Worm (Caenorhabditis elegans): Measurements from ENCODE around the gene idpc-1.

idpc-1 gene

DNA sequence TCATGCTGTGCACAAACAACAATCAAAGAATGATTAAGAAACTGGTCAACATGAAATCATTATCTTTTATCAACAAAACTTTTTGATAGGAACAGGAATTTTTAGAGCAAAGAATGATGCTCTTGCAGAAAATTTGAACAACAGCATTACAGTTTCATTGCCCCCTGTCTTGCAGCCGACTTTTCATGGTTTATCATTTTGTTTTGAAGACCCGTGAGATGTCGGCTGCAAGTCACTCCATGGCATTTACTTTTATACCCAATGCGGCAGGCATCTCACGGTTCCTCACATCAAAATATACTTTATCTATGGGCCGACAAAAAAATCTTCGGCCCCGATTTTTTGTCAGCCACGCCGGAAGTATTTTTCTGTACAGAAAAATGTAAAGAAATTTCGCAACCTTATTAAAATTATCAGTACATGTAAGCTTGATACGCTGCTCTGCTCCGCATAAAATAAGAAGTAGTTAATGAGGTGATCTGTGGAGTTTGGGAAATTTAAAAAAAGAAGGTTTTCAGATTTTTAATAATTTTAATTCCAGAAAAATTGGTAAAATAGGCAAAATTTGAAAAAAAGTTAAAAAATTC lies 16.5 kb downstream of the idpc-1 start:
- TF ChIP-seq med-1 (GFP tag; optimal IDR thresholded peaks at IDR 0.05; ENCODE audit: insufficient read depth) (no peak), T22C8.4 (GFP tag; IDR thresholded peaks at IDR 0.05) (no peak), ztf-23 (GFP tag; IDR thresholded peaks at IDR 0.05) (no peak), tab-1 (GFP tag; IDR thresholded peaks at IDR 0.05) (no peak), cog-1 (tag; optimal IDR thresholded peaks at IDR 0.05) (no peak), klf-2 (GFP tag; conservative IDR thresholded peaks at IDR 0.05) (no peak), ref-1 (GFP tag; conservative IDR thresholded peaks at IDR 0.05) (no peak), ztf-29 (GFP tag; IDR thresholded peaks at IDR 0.05) (no peak), flt-1 (GFP tag; IDR thresholded peaks at IDR 0.05) (no peak)

DNA sequence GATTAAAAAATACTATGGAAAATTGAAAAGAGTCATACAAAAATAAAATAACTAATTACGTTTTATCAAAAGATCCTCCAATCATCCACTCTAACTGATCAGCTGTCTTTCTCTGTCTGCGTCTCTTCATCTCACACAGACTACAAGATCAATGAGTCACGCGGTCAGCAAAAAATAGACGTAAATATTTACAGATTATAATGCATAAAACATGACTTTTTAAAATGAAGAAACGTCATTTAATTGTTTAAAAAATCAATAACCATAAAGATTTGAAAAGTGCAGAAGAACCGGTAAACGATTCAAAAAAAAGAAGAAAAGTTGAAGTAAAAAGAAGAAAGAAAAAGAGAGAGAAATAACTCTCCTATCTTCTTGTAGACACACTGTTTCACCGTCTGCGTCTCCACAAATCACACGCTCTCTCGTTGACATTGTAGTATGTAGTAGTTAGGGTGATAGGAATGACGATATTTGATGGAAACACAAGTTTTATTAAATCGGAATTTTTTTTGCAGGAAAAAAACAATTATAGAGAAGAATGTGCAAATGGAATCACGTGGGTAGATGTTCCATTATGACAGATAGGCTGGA lies 17.9 kb downstream of the idpc-1 start:
- TF ChIP-seq cog-1 (tag; optimal IDR thresholded peaks at IDR 0.05) (no peak), ztf-29 (GFP tag; IDR thresholded peaks at IDR 0.05) (no peak)

DNA sequence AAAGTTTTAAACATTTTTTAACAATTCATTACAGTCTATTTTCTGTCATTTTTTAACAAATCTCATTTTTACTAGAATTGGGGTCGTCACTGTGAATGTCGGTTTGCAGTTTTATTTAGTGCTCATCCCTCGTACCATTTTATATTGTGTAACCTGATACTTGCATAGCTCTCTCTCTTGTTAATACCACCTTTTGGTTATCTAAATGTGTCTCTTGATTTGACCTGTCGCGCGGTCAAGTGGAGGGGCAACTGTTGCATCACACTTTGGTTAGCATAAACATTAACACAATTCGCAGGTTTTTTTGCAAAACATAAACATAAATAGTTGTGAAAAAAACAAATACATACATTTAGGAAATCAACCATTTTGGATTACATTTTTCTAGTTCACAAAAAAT lies 19.8 kb downstream of the idpc-1 start:
- no peak for TF ChIP-seq med-1 (GFP tag; optimal IDR thresholded peaks at IDR 0.05; ENCODE audit: insufficient read depth)

DNA sequence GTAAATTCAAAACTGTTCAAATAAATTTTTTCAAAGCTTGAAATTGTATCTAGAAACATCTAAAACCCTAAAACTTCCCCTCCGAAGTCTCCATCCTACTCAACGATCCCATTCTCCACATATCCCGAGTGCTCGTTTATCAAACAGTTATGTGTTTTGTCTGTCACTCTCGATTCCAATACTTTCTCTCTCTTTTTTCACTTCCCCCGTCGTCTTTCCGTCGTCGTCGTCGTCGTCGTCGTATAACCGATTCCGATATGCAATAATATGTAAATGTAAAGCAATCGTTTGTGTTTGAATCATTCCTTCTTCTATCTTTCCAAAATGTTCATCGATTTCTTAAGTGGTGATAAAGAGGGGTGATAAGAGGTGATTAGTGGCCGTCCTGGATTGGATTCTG lies 21.3 kb downstream of the idpc-1 start:
- TF ChIP-seq med-1 (GFP tag; optimal IDR thresholded peaks at IDR 0.05; ENCODE audit: insufficient read depth): no peak
- no peak for TF ChIP-seq T22C8.4 (GFP tag; IDR thresholded peaks at IDR 0.05)
- no peak for TF ChIP-seq tab-1 (GFP tag; IDR thresholded peaks at IDR 0.05)
- no peak for TF ChIP-seq klf-2 (GFP tag; conservative IDR thresholded peaks at IDR 0.05)
- TF ChIP-seq ztf-29 (GFP tag; IDR thresholded peaks at IDR 0.05): no peak
- no peak for TF ChIP-seq flt-1 (GFP tag; IDR thresholded peaks at IDR 0.05)

DNA sequence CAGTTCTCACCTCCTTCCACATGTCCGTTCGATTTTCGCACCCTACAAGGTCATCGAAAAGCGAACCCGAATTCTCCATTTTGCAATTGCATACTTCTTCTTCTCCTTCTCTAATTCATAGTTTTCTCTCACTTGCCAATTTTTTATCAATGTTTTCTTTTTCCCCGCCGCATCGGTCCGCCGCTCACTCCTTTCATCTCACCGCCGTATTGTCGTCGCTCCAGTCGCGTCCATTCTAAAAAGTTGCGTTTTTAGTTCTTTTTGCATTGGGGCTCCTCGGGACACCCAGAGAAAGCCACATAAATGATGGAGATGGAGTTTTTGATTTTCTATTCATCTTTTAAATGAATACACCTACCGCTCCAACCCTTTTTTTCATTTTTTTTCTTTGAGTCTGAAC lies 24.4 kb downstream of the idpc-1 start:
- no peak for TF ChIP-seq T22C8.4 (GFP tag; IDR thresholded peaks at IDR 0.05)
- TF ChIP-seq cog-1 (tag; optimal IDR thresholded peaks at IDR 0.05): no peak
- no peak for TF ChIP-seq tab-1 (GFP tag; IDR thresholded peaks at IDR 0.05)
- no peak for TF ChIP-seq med-1 (GFP tag; optimal IDR thresholded peaks at IDR 0.05; ENCODE audit: insufficient read depth)
- TF ChIP-seq flt-1 (GFP tag; IDR thresholded peaks at IDR 0.05): no peak
- TF ChIP-seq klf-2 (GFP tag; conservative IDR thresholded peaks at IDR 0.05): no peak
- no peak for TF ChIP-seq ref-1 (GFP tag; conservative IDR thresholded peaks at IDR 0.05)
- no peak for TF ChIP-seq ztf-29 (GFP tag; IDR thresholded peaks at IDR 0.05)
- no peak for TF ChIP-seq ztf-23 (GFP tag; IDR thresholded peaks at IDR 0.05)

DNA sequence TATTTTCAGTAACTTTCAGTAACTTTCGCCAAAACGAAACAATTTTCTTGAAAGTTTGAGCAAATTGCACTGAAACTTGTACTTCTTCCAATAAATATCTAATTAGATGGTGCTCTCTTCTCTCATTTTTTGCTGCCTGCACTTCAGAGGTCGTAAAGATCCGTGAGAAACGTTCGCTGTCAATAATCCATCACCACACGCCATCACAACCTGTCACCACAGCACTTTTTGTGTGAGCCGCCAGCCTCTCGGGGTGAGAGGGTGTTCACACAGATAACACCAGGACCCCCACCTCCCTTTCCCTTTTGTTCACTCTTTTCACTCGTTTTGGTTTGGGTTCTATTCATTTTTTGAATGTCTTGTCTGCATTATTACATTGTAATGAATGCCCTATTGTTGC lies 25.5 kb downstream of the idpc-1 start:
- no peak for TF ChIP-seq med-1 (GFP tag; optimal IDR thresholded peaks at IDR 0.05; ENCODE audit: insufficient read depth)

DNA sequence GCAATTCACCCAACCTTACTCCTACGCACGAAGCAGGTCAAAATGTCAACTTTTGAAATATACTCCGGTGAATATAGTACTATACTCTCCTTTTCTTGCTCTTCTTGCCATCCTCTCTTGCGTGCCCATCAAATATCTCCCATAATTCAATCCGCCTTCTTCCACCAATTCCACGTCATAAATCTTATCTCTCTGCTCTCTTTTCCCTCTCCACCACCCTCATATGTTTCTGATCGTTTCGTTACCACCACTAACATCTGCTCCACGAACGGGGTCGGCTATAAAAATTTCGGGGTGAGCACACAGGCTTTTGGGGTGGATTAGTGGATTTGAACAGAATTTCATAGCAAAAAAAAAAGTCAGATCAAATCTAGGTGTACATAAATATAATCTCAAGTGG lies 27.0 kb downstream of the idpc-1 start:
- TF ChIP-seq cog-1 (tag; optimal IDR thresholded peaks at IDR 0.05) (no peak), klf-2 (GFP tag; conservative IDR thresholded peaks at IDR 0.05) (no peak), med-1 (GFP tag; optimal IDR thresholded peaks at IDR 0.05; ENCODE audit: insufficient read depth) (no peak)

DNA sequence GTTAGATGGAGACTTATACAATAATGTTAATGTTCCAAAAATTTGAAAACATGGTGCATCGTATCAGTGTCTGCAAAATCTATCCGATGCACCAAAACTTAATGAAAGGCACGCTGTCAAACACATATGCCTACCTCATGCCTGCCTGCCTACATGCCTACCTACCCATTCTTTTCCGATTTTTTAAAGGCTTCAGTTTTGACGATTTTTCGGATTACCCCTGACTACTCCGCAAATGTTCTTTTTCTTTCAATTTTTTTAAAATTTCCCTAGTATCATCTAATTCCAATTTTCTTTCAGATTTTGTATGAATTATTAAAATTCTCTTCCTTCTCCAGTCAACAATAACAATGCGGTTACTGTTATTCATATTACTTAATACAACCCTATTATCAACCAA lies 29.6 kb downstream of the idpc-1 start, which contains the start of gene plr-1:
Gene plr-1 (plus strand): TSS at position 301 of the 400 bp plus-strand sequence.
- no peak for TF ChIP-seq ztf-23 (GFP tag; IDR thresholded peaks at IDR 0.05)
- no peak for TF ChIP-seq med-1 (GFP tag; optimal IDR thresholded peaks at IDR 0.05; ENCODE audit: insufficient read depth)
- no peak for TF ChIP-seq klf-2 (GFP tag; conservative IDR thresholded peaks at IDR 0.05)
- TF ChIP-seq tab-1 (GFP tag; IDR thresholded peaks at IDR 0.05): no peak
- TF ChIP-seq ref-1 (GFP tag; conservative IDR thresholded peaks at IDR 0.05): no peak
- no peak for TF ChIP-seq ztf-29 (GFP tag; IDR thresholded peaks at IDR 0.05)
- TF ChIP-seq cog-1 (tag; optimal IDR thresholded peaks at IDR 0.05): no peak
- TF ChIP-seq T22C8.4 (GFP tag; IDR thresholded peaks at IDR 0.05): no peak
- TF ChIP-seq flt-1 (GFP tag; IDR thresholded peaks at IDR 0.05): no peak

DNA sequence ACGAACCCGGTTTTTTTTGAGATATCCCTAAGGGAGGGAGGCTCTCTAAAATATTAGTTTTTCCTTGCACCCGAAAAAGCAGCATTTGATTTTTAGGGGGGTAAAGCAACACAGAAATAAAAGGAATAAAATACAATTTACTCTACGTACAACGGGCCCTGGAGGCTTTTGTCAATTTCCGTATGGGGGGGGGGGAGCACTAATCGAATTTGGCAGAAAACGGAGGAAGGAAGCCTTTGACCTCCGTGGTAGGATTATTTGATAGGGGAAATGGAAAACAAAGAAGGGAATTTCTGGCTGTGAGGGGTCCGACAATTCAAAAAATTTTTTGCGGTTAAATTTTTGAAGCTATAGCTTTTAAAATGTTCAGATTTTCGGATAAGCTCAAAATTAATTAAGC lies 30.9 kb downstream of the idpc-1 start:
- TF ChIP-seq ztf-23 (GFP tag; IDR thresholded peaks at IDR 0.05) (no peak), flt-1 (GFP tag; IDR thresholded peaks at IDR 0.05) (no peak)

DNA sequence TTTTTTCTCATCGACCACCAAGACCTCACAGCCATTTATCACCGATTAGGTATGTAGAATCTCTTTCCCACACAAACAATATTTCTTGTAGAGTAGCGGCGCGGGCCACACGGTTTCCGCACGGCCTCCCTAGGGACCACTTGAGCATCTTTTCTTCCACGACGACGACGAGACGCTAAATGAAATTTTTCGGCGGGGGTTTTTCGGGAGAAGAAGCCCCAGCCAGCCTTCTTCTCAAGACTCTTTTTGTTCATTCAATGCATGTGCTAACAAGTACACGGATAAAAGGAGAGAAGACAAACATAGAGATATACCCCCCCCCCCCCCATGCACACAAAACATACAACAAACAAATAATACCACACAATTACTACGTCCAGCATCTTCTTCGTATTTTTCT lies 32.0 kb downstream of the idpc-1 start:
- TF ChIP-seq klf-2 (GFP tag; conservative IDR thresholded peaks at IDR 0.05) (no peak), tab-1 (GFP tag; IDR thresholded peaks at IDR 0.05) (no peak), cog-1 (tag; optimal IDR thresholded peaks at IDR 0.05) (no peak), ztf-29 (GFP tag; IDR thresholded peaks at IDR 0.05) (no peak), ref-1 (GFP tag; conservative IDR thresholded peaks at IDR 0.05) (no peak), flt-1 (GFP tag; IDR thresholded peaks at IDR 0.05) (no peak), T22C8.4 (GFP tag; IDR thresholded peaks at IDR 0.05) (no peak), med-1 (GFP tag; optimal IDR thresholded peaks at IDR 0.05; ENCODE audit: insufficient read depth) (no peak), ztf-23 (GFP tag; IDR thresholded peaks at IDR 0.05) (no peak)

DNA sequence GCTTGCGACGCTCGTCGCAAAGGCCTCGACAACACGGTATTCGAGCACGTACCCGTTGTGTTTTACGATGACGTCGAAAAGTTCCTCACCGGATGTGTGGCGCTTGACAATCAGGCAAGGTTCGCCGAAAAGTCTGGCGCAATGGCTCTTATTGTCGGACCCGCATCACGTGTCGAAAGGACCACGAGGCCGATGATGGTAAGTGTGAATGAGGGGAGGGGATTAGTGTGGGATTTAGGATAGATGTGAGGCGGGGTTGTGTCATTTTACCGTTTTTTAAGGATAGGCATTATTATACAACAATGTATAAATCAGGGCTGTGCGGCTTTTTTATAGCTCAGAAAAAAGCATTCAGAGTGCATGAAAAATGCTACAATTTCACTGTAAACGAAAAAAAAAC lies 32.8 kb downstream of the idpc-1 start:
- TF ChIP-seq ztf-23 (GFP tag; IDR thresholded peaks at IDR 0.05): no peak
- TF ChIP-seq ztf-29 (GFP tag; IDR thresholded peaks at IDR 0.05): no peak
- TF ChIP-seq ref-1 (GFP tag; conservative IDR thresholded peaks at IDR 0.05): no peak

Data from whole organism, midembryonic.